Fruit fly (Drosophila melanogaster): ENCODE results near the gene pll.

Gene pll

dm6 chr3R:27263434-27264215 lies 10.6 kb upstream of the pll start, which contains the start of gene woc:
Gene woc (minus strand): TSS chr3R:27264055.
- TF ChIP-seq CG5180 (GFP tag; optimal IDR thresholded peaks at IDR 0.05) (no peak), eve (GFP tag; optimal IDR thresholded peaks at IDR 0.05) (peak in 1 of 2 experiments; percentile 52), Nf-YA (GFP tag; IDR thresholded peaks at IDR 0.05) (no peak), Taf1 (GFP tag; IDR thresholded peaks at IDR 0.05) (peak; percentile 18; the same call in 1 of the 2 replicates), cg (GFP tag; optimal IDR thresholded peaks at IDR 0.05) (peak; percentile 98), CG1602 (GFP tag; optimal IDR thresholded peaks at IDR 0.05) (peak; percentile 45), CG6654 (GFP tag; optimal IDR thresholded peaks at IDR 0.05) (no peak), Dll (GFP tag; IDR thresholded peaks at IDR 0.05; ENCODE audit: partially characterized antibody) (peak; percentile 78), chn (GFP tag; optimal IDR thresholded peaks at IDR 0.05) (peak; percentile 59), YL-1 (GFP tag; optimal IDR thresholded peaks at IDR 0.05) (peak; percentile 68), CG12391 (tag; optimal IDR thresholded peaks at IDR 0.05) (peak; percentile 39), CG11723 (GFP tag; optimal IDR thresholded peaks at IDR 0.05) (no peak), CG3065 (GFP tag; optimal IDR thresholded peaks at IDR 0.05) (no peak), CG10979 (tag; optimal IDR thresholded peaks at IDR 0.05) (peak; percentile 30), danr (GFP tag; IDR thresholded peaks at IDR 0.05) (peak; percentile 60; the same call in 1 of the 2 replicates), CG11456 (GFP tag; IDR thresholded peaks at IDR 0.05) (peak; percentile 56; the same call in 1 of the 3 replicates), Dip2 (GFP tag; IDR thresholded peaks at IDR 0.05) (no peak), Meics (GFP tag; optimal IDR thresholded peaks at IDR 0.05) (peak; percentile 66), CG4617 (GFP tag; optimal IDR thresholded peaks at IDR 0.05; ENCODE audit: borderline replicate concordance) (peak; percentile 74), lola (GFP tag; optimal IDR thresholded peaks at IDR 0.05) (peak in 1 of 3 experiments; percentile 5), Hsf (GFP tag; optimal IDR thresholded peaks at IDR 0.05) (peak; percentile 54), Dip3 (GFP tag; optimal IDR thresholded peaks at IDR 0.05) (peak; percentile 28), pzg (GFP tag; optimal IDR thresholded peaks at IDR 0.05) (peak; percentile 91), lov (optimal IDR thresholded peaks at IDR 0.05) (no peak), lov (GFP tag; IDR thresholded peaks at IDR 0.05) (no peak), CG13287 (GFP tag; IDR thresholded peaks at IDR 0.05; ENCODE audit: partially characterized antibody) (peak; percentile 87), wek (GFP tag; optimal IDR thresholded peaks at IDR 0.05) (no peak), gem (tag; optimal IDR thresholded peaks at IDR 0.05) (no peak), gt (GFP tag; IDR thresholded peaks at IDR 0.05) (no peak), Hr39 (optimal IDR thresholded peaks at IDR 0.05) (no peak), CG17186 (GFP tag; optimal IDR thresholded peaks at IDR 0.05) (peak; percentile 88), CG10462 (GFP tag; optimal IDR thresholded peaks at IDR 0.05) (peak; percentile 6), CG1603 (tag; optimal IDR thresholded peaks at IDR 0.05) (peak; percentile 81), phol (tag; optimal IDR thresholded peaks at IDR 0.05) (peak; percentile 97), Stat92E (GFP tag; optimal IDR thresholded peaks at IDR 0.05) (peak in 1 of 3 experiments; percentile 22), salm (tag; optimal IDR thresholded peaks at IDR 0.05) (no peak), Bdp1 (GFP tag; optimal IDR thresholded peaks at IDR 0.05) (peak; percentile 46), NC2β (GFP tag; optimal IDR thresholded peaks at IDR 0.05) (peak; percentile 56), CTCF (GFP tag; optimal IDR thresholded peaks at IDR 0.05) (peak; percentile 30), gsb (GFP tag; IDR thresholded peaks at IDR 0.05) (no peak), cwo (GFP tag; optimal IDR thresholded peaks at IDR 0.05) (peak; percentile 57), pho (GFP tag; optimal IDR thresholded peaks at IDR 0.05) (peak; percentile 61), nerfin-2 (GFP tag; IDR thresholded peaks at IDR 0.05; ENCODE audit: partially characterized antibody) (peak; percentile 83), Dp (GFP tag; optimal IDR thresholded peaks at IDR 0.05) (peak; percentile 76), tx (GFP tag; optimal IDR thresholded peaks at IDR 0.05) (peak; percentile 49), Trl (optimal IDR thresholded peaks at IDR 0.05) (no peak), Trl (GFP tag; optimal IDR thresholded peaks at IDR 0.05) (peak; percentile 23), gce (GFP tag; IDR thresholded peaks at IDR 0.05) (no peak), hb (GFP tag; IDR thresholded peaks at IDR 0.05; ENCODE audit: partially characterized antibody) (peak; percentile 82), ap (GFP tag; IDR thresholded peaks at IDR 0.05) (0 out of 2 replicates have a peak, but pooled peaks have one; percentile 42)

Data from whole organism, embryonic.